Fruit fly (Drosophila melanogaster) whole organism, prepupa: ENCODE measurements around the gene CG17752.

ENCODE experiments used
- Blimp-1 ChIP-seq: fragments of 200-800 bp; sonication (Bioruptor generic); optimal IDR thresholded peaks from 3 replicates; lab custom pipeline; 2017; ENCODE audit warnings: missing biosample characterization, missing genetic modification characterization, mild to moderate bottlenecking, moderate library complexity, missing genetic modification reagents
- CG10631 ChIP-seq: fragments of 200-800 bp; sonication (Bioruptor generic); optimal IDR thresholded peaks from 2 replicates; lab custom pipeline; 2016; ENCODE audit warnings: missing biosample characterization, missing genetic modification characterization
- CG10669 ChIP-seq: fragments of 200-800 bp; sonication (Bioruptor generic); optimal IDR thresholded peaks from 3 replicates; lab custom pipeline; 2018; ENCODE audit warnings: missing biosample characterization, mild to moderate bottlenecking, missing genetic modification characterization, moderate library complexity
- CG11902 ChIP-seq: fragments of 200-800 bp; sonication (Bioruptor generic); optimal IDR thresholded peaks from 3 replicates; lab custom pipeline; 2016; ENCODE audit warnings: missing biosample characterization, missing genetic modification characterization
- CG1621 ChIP-seq: fragments of 200-800 bp; sonication (Bioruptor generic); optimal IDR thresholded peaks from 3 replicates; lab custom pipeline; 2018; ENCODE audit warnings: missing biosample characterization, mild to moderate bottlenecking, missing genetic modification characterization
- CG16779 ChIP-seq: fragments of 200-800 bp; sonication (Bioruptor generic); optimal IDR thresholded peaks from 3 replicates; lab custom pipeline; 2017; ENCODE audit warnings: missing biosample characterization, mild to moderate bottlenecking, missing genetic modification characterization
- CG31627 ChIP-seq: fragments of 200-800 bp; sonication (Bioruptor generic); optimal IDR thresholded peaks from 3 replicates; lab custom pipeline; 2016; ENCODE audit warnings: missing biosample characterization, missing genetic modification characterization
- CG32006 ChIP-seq: fragments of 200-800 bp; sonication (Bioruptor generic); optimal IDR thresholded peaks from 3 replicates; lab custom pipeline; 2017; ENCODE audit warnings: missing biosample characterization, mild to moderate bottlenecking, missing genetic modification characterization
- CG3919 ChIP-seq: fragments of 200-800 bp; sonication (Bioruptor generic); optimal IDR thresholded peaks from 3 replicates; lab custom pipeline; 2016; ENCODE audit warnings: missing biosample characterization, missing genetic modification characterization
- CG6163 ChIP-seq: fragments of 200-800 bp; sonication (Bioruptor generic); IDR thresholded peaks from 3 replicates; pipeline ENCODE4 v1.3.6; 2022; ENCODE audit warnings: missing biosample characterization, missing genetic modification characterization
- CG6276 ChIP-seq: fragments of 200-800 bp; sonication (Bioruptor generic); optimal IDR thresholded peaks from 2 replicates; lab custom pipeline; 2017; ENCODE audit warnings: missing biosample characterization, mild to moderate bottlenecking, missing genetic modification characterization
- CG6792 ChIP-seq: fragments of 200-800 bp; sonication (Bioruptor generic); optimal IDR thresholded peaks from 3 replicates; lab custom pipeline; 2016; ENCODE audit warnings: missing biosample characterization, missing genetic modification characterization
- CG6854 ChIP-seq: fragments of 200-800 bp; sonication (Bioruptor generic); optimal IDR thresholded peaks from 2 replicates; lab custom pipeline; 2017; ENCODE audit warnings: missing biosample characterization, mild to moderate bottlenecking, missing genetic modification characterization
- CG7368 ChIP-seq: fragments of 200-800 bp; sonication (Bioruptor generic); optimal IDR thresholded peaks from 3 replicates; lab custom pipeline; 2016; ENCODE audit warnings: missing biosample characterization, missing genetic modification characterization
- CG8119 ChIP-seq: fragments of 200-800 bp; sonication (Bioruptor generic); IDR thresholded peaks from 3 replicates; pipeline ENCODE4 v1.3.6; 2022; ENCODE audit warnings: missing biosample characterization, missing genetic modification characterization
- CG8319 ChIP-seq: fragments of 200-800 bp; sonication (Bioruptor generic); optimal IDR thresholded peaks from 3 replicates; lab custom pipeline; 2016; ENCODE audit warnings: missing biosample characterization, missing genetic modification characterization
- CG8632 ChIP-seq: fragments of 200-800 bp; sonication (Bioruptor generic); optimal IDR thresholded peaks from 3 replicates; lab custom pipeline; 2016; ENCODE audit warnings: missing biosample characterization, missing genetic modification characterization
- CG9139 ChIP-seq: fragments of 200-800 bp; sonication (Bioruptor generic); optimal IDR thresholded peaks from 3 replicates; lab custom pipeline; 2017; ENCODE audit warnings: missing biosample characterization, mild to moderate bottlenecking, missing genetic modification characterization
- Eip78C ChIP-seq: fragments of 200-800 bp; sonication (Bioruptor generic); peaks from one replicate; lab custom pipeline; 2016; ENCODE audit warnings: missing biosample characterization, missing genetic modification characterization
- Ets21C ChIP-seq: fragments of 200-800 bp; sonication (Bioruptor generic); optimal IDR thresholded peaks from 3 replicates; lab custom pipeline; 2016; ENCODE audit warnings: missing biosample characterization, missing genetic modification characterization
- Hr38 ChIP-seq: sonication (Bioruptor generic); optimal IDR thresholded peaks from 2 replicates; lab custom pipeline; 2016; ENCODE audit warnings: missing biosample characterization, missing genetic modification characterization
- Hr39 ChIP-seq: fragments of 200-800 bp; sonication (Bioruptor generic); optimal IDR thresholded peaks from 2 replicates; lab custom pipeline; 2016; ENCODE audit warnings: missing biosample characterization, missing genetic modification characterization
- Hr4 ChIP-seq: fragments of 200-800 bp; sonication (Bioruptor generic); optimal IDR thresholded peaks from 3 replicates; lab custom pipeline; 2016; ENCODE audit warnings: missing biosample characterization, missing genetic modification characterization
- OdsH ChIP-seq: fragments of 200-800 bp; sonication (Bioruptor generic); optimal IDR thresholded peaks from 3 replicates; lab custom pipeline; 2016; ENCODE audit warnings: missing biosample characterization, missing genetic modification characterization
- Smox ChIP-seq: fragments of 200-800 bp; sonication (Bioruptor generic); optimal IDR thresholded peaks from 3 replicates; lab custom pipeline; 2016; ENCODE audit warnings: missing biosample characterization, missing genetic modification characterization
- Sox102F ChIP-seq: fragments of 200-800 bp; sonication (Bioruptor generic); optimal IDR thresholded peaks from 2 replicates; lab custom pipeline; 2016; ENCODE audit warnings: missing biosample characterization, mild to moderate bottlenecking, missing genetic modification characterization
- Sox14 ChIP-seq: fragments of 200-800 bp; sonication (Bioruptor generic); optimal IDR thresholded peaks from 3 replicates; lab custom pipeline; 2016; ENCODE audit warnings: missing biosample characterization, missing genetic modification characterization
- Sox15 ChIP-seq: fragments of 200-800 bp; sonication (Bioruptor generic); optimal IDR thresholded peaks from 3 replicates; lab custom pipeline; 2016; ENCODE audit warnings: missing biosample characterization, missing genetic modification characterization
- achi ChIP-seq: fragments of 200-800 bp; sonication (Bioruptor generic); optimal IDR thresholded peaks from 3 replicates; lab custom pipeline; 2016; ENCODE audit warnings: missing biosample characterization, missing genetic modification characterization
- acj6 ChIP-seq: fragments of 200-800 bp; sonication (Bioruptor generic); optimal IDR thresholded peaks from 3 replicates; lab custom pipeline; 2016; ENCODE audit warnings: missing biosample characterization, missing genetic modification characterization
- cyc ChIP-seq: fragments of 200-800 bp; sonication (Bioruptor generic); optimal IDR thresholded peaks from 3 replicates; lab custom pipeline; 2016; ENCODE audit warnings: missing biosample characterization, missing genetic modification characterization
- dac ChIP-seq: fragments of 200-800 bp; sonication (Bioruptor generic); optimal IDR thresholded peaks from 2 replicates; lab custom pipeline; 2017; ENCODE audit warnings: missing biosample characterization, mild to moderate bottlenecking, missing genetic modification characterization
- dsx ChIP-seq: fragments of 200-800 bp; optimal IDR thresholded peaks from 3 replicates; lab custom pipeline; 2019; ENCODE audit warnings: missing biosample characterization, mild to moderate bottlenecking, missing genetic modification characterization, moderate library complexity; ENCODE audit not compliant: poor library complexity, severe bottlenecking
- eg ChIP-seq: fragments of 200-800 bp; sonication (Bioruptor generic); IDR thresholded peaks from 3 replicates; pipeline ENCODE4 v1.3.6; 2022; ENCODE audit warnings: missing biosample characterization, missing genetic modification characterization
- esn ChIP-seq: fragments of 200-800 bp; sonication (Bioruptor generic); optimal IDR thresholded peaks from 2 replicates; lab custom pipeline; 2016; ENCODE audit warnings: missing biosample characterization, mild to moderate bottlenecking, missing genetic modification characterization, moderate library complexity
- fkh ChIP-seq: fragments of 200-800 bp; sonication (Bioruptor generic); optimal IDR thresholded peaks from 3 replicates; lab custom pipeline; 2017; ENCODE audit warnings: missing biosample characterization, mild to moderate bottlenecking, missing genetic modification characterization, moderate library complexity
- lz ChIP-seq: fragments of 200-800 bp; sonication (Bioruptor generic); optimal IDR thresholded peaks from 3 replicates; lab custom pipeline; 2016; ENCODE audit warnings: missing biosample characterization, missing genetic modification characterization
- net ChIP-seq: fragments of 200-800 bp; sonication (Bioruptor generic); optimal IDR thresholded peaks from 3 replicates; lab custom pipeline; 2016; ENCODE audit warnings: missing biosample characterization, missing genetic modification characterization
- pdm3 ChIP-seq: fragments of 200-800 bp; sonication (Bioruptor generic); optimal IDR thresholded peaks from 3 replicates; lab custom pipeline; 2016; ENCODE audit warnings: missing biosample characterization, missing genetic modification characterization
- salr ChIP-seq, 2 experiments: fragments of 200-800 bp; sonication (Bioruptor generic); optimal IDR thresholded peaks; 3 replicates each; lab custom pipeline; 2016 to 2018; ENCODE audit warnings: missing biosample characterization in 2 of 2, missing genetic modification characterization in 2 of 2, mild to moderate bottlenecking in 1 of 2
- ss ChIP-seq, 2 experiments: fragments of 200-800 bp; sonication (Bioruptor generic); optimal IDR thresholded peaks; 2 replicates in 1 of 2; 3 replicates in 1 of 2; lab custom pipeline; 2017 to 2018; ENCODE audit warnings: mild to moderate bottlenecking in 2 of 2, missing biosample characterization in 2 of 2, missing genetic modification characterization in 2 of 2, moderate library complexity in 1 of 2
- svp ChIP-seq: fragments of 200-800 bp; sonication (Bioruptor generic); peaks from one replicate; lab custom pipeline; 2016; ENCODE audit warnings: missing biosample characterization, missing genetic modification characterization
- topi ChIP-seq: fragments of 200-800 bp; sonication (Bioruptor generic); optimal IDR thresholded peaks from 3 replicates; lab custom pipeline; 2016; ENCODE audit warnings: missing biosample characterization, missing genetic modification characterization

Gene CG17752

dm6 chr3R:19642893-19643270, 32.9 kb downstream of the CG17752 start:
- TF ChIP-seq Eip78C (GFP tag; lab: Kevin White, UChicago) (peak; percentile 68), CG8632 (GFP tag; lab: Kevin White, UChicago) (no peak), CG3919 (no peak), topi (GFP tag; lab: Kevin White, UChicago) (peak; percentile 23), Smox (GFP tag; lab: Kevin White, UChicago) (no peak), CG6276 (GFP tag; lab: Kevin White, UChicago) (no peak), esn (GFP tag; lab: Kevin White, UChicago) (peak; percentile 35), net (GFP tag; lab: Kevin White, UChicago) (no peak), Sox102F (GFP tag; lab: Kevin White, UChicago) (no peak)

- TF ChIP-seq CG16779 (tag; lab: Kevin White, UChicago) (peak; percentile 56), topi (GFP tag; lab: Kevin White, UChicago) (peak; percentile 28), CG8632 (GFP tag; lab: Kevin White, UChicago) (no peak), CG10631 (peak; percentile 51), CG3919 (peak; percentile 50), Hr39 (GFP tag; lab: Kevin White, UChicago) (peak; percentile 58), cyc (GFP tag; lab: Kevin White, UChicago) (peak; percentile 5), Hr4 (peak; percentile 6), Smox (GFP tag; lab: Kevin White, UChicago) (peak; percentile 32), CG6854 (peak; percentile 87), CG9139 (GFP tag; lab: Kevin White, UChicago) (no peak), dac (GFP tag; lab: Kevin White, UChicago) (no peak), eg (no peak), CG6792 (no peak), pdm3 (no peak), Blimp-1 (GFP tag; lab: Kevin White, UChicago) (peak; percentile 10), Eip78C (GFP tag; lab: Kevin White, UChicago) (peak; percentile 68), dsx (GFP tag; lab: Kevin White, UChicago) (peak; percentile 2), CG6276 (GFP tag; lab: Kevin White, UChicago) (no peak), CG11902 (GFP tag; lab: Kevin White, UChicago) (peak; percentile 32), ss (GFP tag; optimal IDR thresholded peaks at IDR 0.05; lab: Kevin White, UChicago) (peak; percentile 49 to 57), achi (GFP tag; lab: Kevin White, UChicago) (peak; percentile 28), CG31627 (GFP tag; lab: Kevin White, UChicago) (peak; percentile 49), Ets21C (GFP tag; lab: Kevin White, UChicago) (peak; percentile 36), Sox14 (GFP tag; lab: Kevin White, UChicago) (peak; percentile 11), esn (GFP tag; lab: Kevin White, UChicago) (peak; percentile 21), CG7368 (GFP tag; lab: Kevin White, UChicago) (peak; percentile 15), CG8319 (peak; percentile 1), OdsH (GFP tag; lab: Kevin White, UChicago) (peak; percentile 26), salr (GFP tag; optimal IDR thresholded peaks at IDR 0.05; lab: Kevin White, UChicago) (no peak), lz (GFP tag; lab: Kevin White, UChicago) (peak; percentile 42), CG8119 (peak; percentile 31; the same call in 1 of the 3 replicates), fkh (GFP tag; lab: Kevin White, UChicago) (peak; percentile 38), svp (GFP tag; lab: Kevin White, UChicago) (peak; percentile 74), CG6163 (GFP tag; lab: Robert Waterston, UW) (peak; percentile 46; the same call in 1 of the 3 replicates), Hr38 (no peak), CG1621 (tag; lab: Kevin White, UChicago) (peak; percentile 15), CG10669 (no peak), CG32006 (GFP tag; lab: Kevin White, UChicago) (no peak), Sox15 (GFP tag; lab: Kevin White, UChicago) (no peak), Sox102F (GFP tag; lab: Kevin White, UChicago) (peak; percentile 64), acj6 (GFP tag; lab: Kevin White, UChicago) (peak; percentile 20)
These were observed 34.3 kb downstream of the CG17752 start, which contains the start of gene Vha13 for dm6 chr3R:19644094-19644900. Gene Vha13 (minus strand): TSS chr3R:19644386.
